Fruit fly (Drosophila melanogaster): ENCODE results near the gene mgl.

DNA sequence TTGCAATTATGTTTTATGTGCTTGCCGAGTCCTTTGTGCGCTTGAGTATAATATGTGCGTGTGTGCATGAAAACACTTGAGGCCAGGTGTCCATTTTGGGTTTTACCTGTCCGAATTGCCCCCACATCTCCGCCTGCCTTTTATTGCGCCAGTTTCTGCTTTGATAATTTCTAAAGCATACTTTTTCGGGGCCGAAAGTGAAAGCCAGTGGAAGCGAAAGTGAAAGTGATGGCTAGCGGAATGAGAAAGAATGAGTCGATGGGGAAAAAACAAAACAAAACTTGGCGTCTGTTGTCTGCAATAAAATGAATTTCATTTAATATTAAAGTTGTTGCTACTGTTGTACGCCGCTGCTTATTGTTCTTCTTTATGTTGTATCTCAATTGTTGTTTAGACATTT lies 23.6 kb upstream of the mgl start:
- TF ChIP-seq Neu2 (GFP tag; optimal IDR thresholded peaks at IDR 0.05; ENCODE audit: borderline replicate concordance) (no peak), CG17385 (GFP tag; optimal IDR thresholded peaks at IDR 0.05) (no peak), sr (GFP tag; IDR thresholded peaks at IDR 0.05) (no peak), peb (GFP tag; IDR thresholded peaks at IDR 0.05) (no peak), CG6254 (GFP tag; optimal IDR thresholded peaks at IDR 0.05) (no peak), hth (optimal IDR thresholded peaks at IDR 0.05) (no peak), CG12299 (tag; optimal IDR thresholded peaks at IDR 0.05) (no peak), CG1603 (tag; optimal IDR thresholded peaks at IDR 0.05) (no peak), CG11093 (GFP tag; IDR thresholded peaks at IDR 0.05) (no peak), ttk (GFP tag; IDR thresholded peaks at IDR 0.05) (no peak), Hr78 (GFP tag; optimal IDR thresholded peaks at IDR 0.05) (no peak), gsb-n (tag; optimal IDR thresholded peaks at IDR 0.05) (no peak), zen2 (GFP tag; IDR thresholded peaks at IDR 0.05; ENCODE audit: partially characterized antibody) (no peak)

Data from whole organism, embryonic.